Fruit fly (Drosophila melanogaster): ENCODE data around the gene svp.

- no peak for TF ChIP-seq ttk (optimal IDR thresholded peaks at IDR 0.05)
- TF ChIP-seq h (optimal IDR thresholded peaks at IDR 0.05) = no peak
- TF ChIP-seq psq (optimal IDR thresholded peaks at IDR 0.05) = no peak
These were observed 82.8 kb downstream of the svp start, which contains the start of gene Sgsf for dm6 chr3R:12341374-12341773.

Measured in Kc167 (cell line).